Worm (Caenorhabditis elegans) whole organism, early embryonic: Measurements from ENCODE around the gene hpo-10.

Experiments used
- B0310.2 ChIP-seq: sonication (generic microtip); optimal IDR thresholded peaks from 2 replicates; lab custom pipeline; 2016; ENCODE audit warnings: mild to moderate bottlenecking, missing genetic modification characterization, missing compliant biosample characterization
- F13C5.2 ChIP-seq: sonication (generic microtip); optimal IDR thresholded peaks from 2 replicates; lab custom pipeline; 2017; ENCODE audit warnings: mild to moderate bottlenecking, missing genetic modification characterization, inconsistent platforms, missing compliant biosample characterization
- aly-1 ChIP-seq: sonication (generic microtip); optimal IDR thresholded peaks from 2 replicates; lab custom pipeline; 2016; ENCODE audit warnings: missing genetic modification characterization, missing compliant biosample characterization
- ama-1 ChIP-seq: fragments of 150-350 bp; optimal IDR thresholded peaks from 2 replicates; lab custom pipeline; 2014
- ceh-13 ChIP-seq: fragments of 200-800 bp; sonication (Bioruptor generic); optimal IDR thresholded peaks from 2 replicates; lab custom pipeline; 2018; ENCODE audit warnings: mild to moderate bottlenecking, missing genetic modification characterization, missing compliant biosample characterization
- ceh-36 ChIP-seq: sonication (generic microtip); optimal IDR thresholded peaks from 2 replicates; lab custom pipeline; 2016; ENCODE audit warnings: missing genetic modification characterization, inconsistent platforms, missing compliant biosample characterization
- ets-7 ChIP-seq: sonication (generic microtip); optimal IDR thresholded peaks from 2 replicates; lab custom pipeline; 2016; ENCODE audit warnings: missing genotype, missing genetic modification characterization, missing compliant biosample characterization
- flt-1 ChIP-seq: fragments of 200-800 bp; sonication (Bioruptor generic); IDR thresholded peaks from 2 replicates; pipeline ENCODE4 v1.3.6; 2022; ENCODE audit warnings: missing genetic modification characterization, missing compliant biosample characterization
- hmbx-1 ChIP-seq: sonication (generic microtip); optimal IDR thresholded peaks from 2 replicates; lab custom pipeline; 2016; ENCODE audit warnings: mild to moderate bottlenecking, missing genetic modification characterization, missing compliant biosample characterization
- hmg-4 ChIP-seq: fragments of 200-800 bp; sonication (Bioruptor generic); optimal IDR thresholded peaks from 2 replicates; lab custom pipeline; 2018; ENCODE audit warnings: mild to moderate bottlenecking, missing genetic modification characterization, missing compliant biosample characterization
- hnd-1 ChIP-seq: sonication (generic microtip); optimal IDR thresholded peaks from 2 replicates; lab custom pipeline; 2016; ENCODE audit warnings: missing genetic modification characterization, missing compliant biosample characterization
- pes-1 ChIP-seq: fragments of 200-800 bp; sonication (Bioruptor generic); IDR thresholded peaks from 2 replicates; pipeline ENCODE4 v1.3.6; 2022; ENCODE audit warnings: missing genetic modification reagents, missing genetic modification characterization, missing compliant biosample characterization
- scrt-1 ChIP-seq: fragments of 200-800 bp; sonication (Bioruptor generic); IDR thresholded peaks from 2 replicates; pipeline ENCODE4 v1.3.6; 2022; ENCODE audit warnings: missing genetic modification characterization, missing compliant biosample characterization
- sea-1 ChIP-seq: fragments of 200-800 bp; sonication (Bioruptor generic); conservative IDR thresholded peaks from 2 replicates; pipeline ENCODE4 v1.3.6; 2022; ENCODE audit warnings: missing genetic modification characterization, missing compliant biosample characterization
- tbx-11 ChIP-seq: fragments of 200-800 bp; sonication (Bioruptor generic); IDR thresholded peaks from 2 replicates; pipeline ENCODE4 v1.3.6; 2022; ENCODE audit warnings: missing genetic modification characterization, missing compliant biosample characterization
- tbx-37 ChIP-seq: fragments of 200-800 bp; sonication (Bioruptor generic); conservative IDR thresholded peaks from 2 replicates; pipeline ENCODE4 v1.3.6; 2022; ENCODE audit warnings: missing genetic modification reagents, missing genetic modification characterization, missing compliant biosample characterization
- tra-4 ChIP-seq: sonication (generic microtip); optimal IDR thresholded peaks from 2 replicates; lab custom pipeline; 2017; ENCODE audit warnings: missing genetic modification characterization, missing compliant biosample characterization

hpo-10 gene

DNA sequence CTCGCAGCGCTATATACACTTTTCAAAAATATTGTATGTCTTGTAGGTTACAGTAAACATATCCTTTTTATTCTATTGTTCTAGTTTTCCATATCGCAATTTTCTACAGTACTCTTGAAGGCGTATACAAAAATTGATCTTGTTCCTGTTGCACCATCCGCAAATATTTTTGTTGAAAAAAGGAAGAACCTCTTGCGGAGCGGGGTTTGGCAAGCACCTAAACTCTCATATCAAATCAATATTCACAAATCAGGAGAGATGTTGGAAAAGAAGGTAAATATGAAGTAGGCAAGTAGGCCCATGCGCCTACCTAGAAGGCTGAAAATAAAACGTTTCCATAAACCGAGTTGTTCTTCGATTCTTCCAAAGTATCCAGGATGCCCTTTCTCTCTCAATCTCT lies 4.7 kb downstream of the hpo-10 start, which contains the start of gene C28H8.5:
TSS of gene C28H8.5 (plus strand) at position 301 of the 400 bp plus-strand sequence.
- no peak for TF ChIP-seq F13C5.2 (tag; lab: Kevin White, UChicago)

DNA sequence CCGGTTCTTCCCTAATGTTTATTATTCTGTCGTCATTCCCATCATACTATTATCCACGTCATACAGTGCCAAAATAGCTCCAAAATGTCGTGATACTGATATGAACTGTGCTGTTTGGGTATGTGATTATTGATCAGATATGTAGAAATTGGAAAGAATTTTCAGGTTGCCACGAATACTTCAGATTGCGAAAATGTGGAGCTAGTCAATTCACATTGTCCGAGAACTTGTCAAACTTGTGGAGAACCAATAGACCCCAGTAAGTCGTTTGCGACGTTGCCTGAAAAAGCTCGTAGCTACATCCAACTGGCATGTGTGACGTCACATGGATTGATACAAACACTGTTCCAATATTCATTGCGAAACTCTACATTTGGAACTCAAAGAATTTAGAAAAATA lies 5.2 kb downstream of the hpo-10 start:
- no peak for TF ChIP-seq pes-1 (GFP tag; lab: Robert Waterston, UW)
- TF ChIP-seq hmg-4 (GFP tag; lab: Kevin White, UChicago), result no peak
- TF ChIP-seq ets-7 (tag; lab: Kevin White, UChicago), result no peak
- no peak for TF ChIP-seq hnd-1
- no peak for TF ChIP-seq tra-4 (tag; lab: Kevin White, UChicago)
- TF ChIP-seq F13C5.2 (tag; lab: Kevin White, UChicago), result no peak
- no peak for TF ChIP-seq ceh-36
- TF ChIP-seq ama-1 (lab: Kevin White, UChicago), result no peak
- no peak for TF ChIP-seq flt-1 (GFP tag; lab: Robert Waterston, UW)
- no peak for TF ChIP-seq hmbx-1

DNA sequence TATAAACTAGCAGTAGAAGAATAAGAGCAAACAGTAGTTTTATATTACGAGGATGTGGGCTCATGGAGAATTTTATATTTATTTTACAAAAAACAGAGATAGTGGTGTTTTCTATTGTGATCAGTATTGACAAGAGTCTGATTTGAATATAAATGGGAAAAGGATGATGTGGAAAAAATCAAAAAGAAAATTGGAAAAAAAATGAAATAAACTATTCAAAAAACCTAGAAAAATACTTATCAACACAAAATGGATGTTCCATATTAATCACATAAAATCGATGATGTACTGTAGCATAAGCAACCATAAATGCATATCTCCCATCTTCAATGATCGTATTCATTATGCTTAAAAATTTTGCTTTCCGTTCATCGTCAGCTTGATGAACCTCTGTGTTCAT lies 7.6 kb downstream of the hpo-10 start, which contains the start of gene C28H8.7:
TSS of gene C28H8.7 (minus strand) at position 101 of the 400 bp plus-strand sequence.
- TF ChIP-seq tbx-11 (GFP tag; lab: Robert Waterston, UW) (no peak), hmg-4 (GFP tag; lab: Kevin White, UChicago) (no peak), tra-4 (tag; lab: Kevin White, UChicago) (no peak), hnd-1 (no peak), hmbx-1 (no peak), flt-1 (GFP tag; lab: Robert Waterston, UW) (no peak)

DNA sequence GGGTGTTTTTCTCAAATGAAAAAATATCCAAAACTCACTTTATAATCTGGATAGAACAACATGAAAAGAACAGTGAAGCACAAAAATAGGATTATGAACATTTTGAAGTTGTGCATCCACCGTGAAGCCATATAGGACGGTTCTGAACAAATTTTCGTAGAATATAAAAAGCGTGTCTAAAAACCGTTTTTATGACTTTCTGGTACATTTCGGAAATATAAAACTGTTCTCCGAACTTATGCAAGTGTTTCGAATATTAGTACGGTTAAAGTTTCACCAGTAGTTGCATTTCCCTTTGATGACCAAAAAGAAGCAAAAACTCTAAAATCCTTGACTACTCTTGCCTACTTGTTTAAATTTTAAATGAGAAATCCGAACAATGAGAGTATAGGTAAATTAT lies 9.4 kb downstream of the hpo-10 start, which contains the start of gene C28H8.8:
TSS of gene C28H8.8 (minus strand) at position 101 of the 400 bp plus-strand sequence.
- TF ChIP-seq B0310.2 (tag; lab: Kevin White, UChicago) (no peak), sea-1 (GFP tag; lab: Robert Waterston, UW) (no peak), pes-1 (GFP tag; lab: Robert Waterston, UW) (no peak), flt-1 (GFP tag; lab: Robert Waterston, UW) (no peak), hnd-1 (no peak), hmbx-1 (no peak), ceh-36 (no peak), ceh-13 (GFP tag; lab: Kevin White, UChicago) (no peak), tbx-11 (GFP tag; lab: Robert Waterston, UW) (no peak), hmg-4 (GFP tag; lab: Kevin White, UChicago) (no peak), F13C5.2 (tag; lab: Kevin White, UChicago) (no peak), tra-4 (tag; lab: Kevin White, UChicago) (no peak), ama-1 (lab: Kevin White, UChicago) (no peak), ets-7 (tag; lab: Kevin White, UChicago) (no peak), tbx-37 (GFP tag; lab: Robert Waterston, UW) (no peak), aly-1 (tag; lab: Kevin White, UChicago) (no peak)

DNA sequence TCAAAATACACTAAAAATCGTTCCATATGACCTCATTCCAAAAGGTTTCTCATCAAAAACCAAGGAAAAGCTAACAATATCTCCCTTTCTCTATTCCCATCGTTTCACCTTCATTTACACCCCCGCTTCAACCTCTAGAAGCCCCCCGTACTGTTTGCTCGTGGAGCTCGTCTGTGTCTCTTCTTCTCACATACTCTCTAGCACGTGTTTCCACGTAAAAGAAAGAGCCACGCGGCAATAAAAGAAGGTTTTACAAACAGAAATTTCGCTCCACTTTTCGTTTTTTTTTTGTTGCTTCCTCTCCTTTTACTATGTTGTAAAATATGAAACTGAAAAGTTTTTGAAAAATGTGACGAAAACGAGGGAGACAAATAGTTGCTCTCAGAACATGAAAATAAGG lies 13.6 kb downstream of the hpo-10 start:
- no peak for TF ChIP-seq scrt-1 (GFP tag; lab: Robert Waterston, UW)
- no peak for TF ChIP-seq ceh-36
- no peak for TF ChIP-seq ets-7 (tag; lab: Kevin White, UChicago)
- TF ChIP-seq tbx-37 (GFP tag; lab: Robert Waterston, UW), result no peak
- TF ChIP-seq tbx-11 (GFP tag; lab: Robert Waterston, UW), result no peak
- TF ChIP-seq sea-1 (GFP tag; lab: Robert Waterston, UW), result no peak
- no peak for TF ChIP-seq flt-1 (GFP tag; lab: Robert Waterston, UW)
- no peak for TF ChIP-seq pes-1 (GFP tag; lab: Robert Waterston, UW)
- no peak for TF ChIP-seq tra-4 (tag; lab: Kevin White, UChicago)
- no peak for TF ChIP-seq ama-1 (lab: Kevin White, UChicago)
- no peak for TF ChIP-seq ceh-13 (GFP tag; lab: Kevin White, UChicago)
- TF ChIP-seq hnd-1, result no peak
- no peak for TF ChIP-seq hmbx-1

DNA sequence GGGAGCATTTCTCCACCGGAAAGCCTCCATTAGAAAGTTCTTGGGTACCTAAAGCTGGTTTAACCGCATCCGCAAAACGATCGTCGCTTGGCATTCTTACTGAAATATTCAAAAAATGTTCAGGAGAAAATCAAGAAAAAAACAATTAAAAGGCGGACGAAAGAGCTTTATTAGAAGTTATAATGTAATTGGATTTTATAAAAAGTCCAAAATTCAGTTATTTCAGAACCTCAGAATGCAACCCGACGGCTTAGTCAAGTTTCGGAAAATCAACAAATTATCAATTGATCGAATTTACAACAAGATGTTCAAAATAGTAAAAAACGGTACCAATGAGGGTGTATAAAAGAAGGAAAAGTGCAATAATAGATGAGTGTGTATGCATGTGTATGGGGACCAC lies 16.6 kb downstream of the hpo-10 start, which contains the start of gene pxl-1:
TSS of gene pxl-1 (minus strand) at position 101 of the 400 bp plus-strand sequence.
- TF ChIP-seq flt-1 (GFP tag; lab: Robert Waterston, UW), result no peak
- no peak for TF ChIP-seq ceh-36
- TF ChIP-seq scrt-1 (GFP tag; lab: Robert Waterston, UW), result no peak
- no peak for TF ChIP-seq ceh-13 (GFP tag; lab: Kevin White, UChicago)
- TF ChIP-seq ama-1 (lab: Kevin White, UChicago), result no peak
- TF ChIP-seq tbx-11 (GFP tag; lab: Robert Waterston, UW), result no peak
- TF ChIP-seq tra-4 (tag; lab: Kevin White, UChicago), result no peak
- TF ChIP-seq hnd-1, result no peak
- TF ChIP-seq hmbx-1, result no peak
- TF ChIP-seq aly-1 (tag; lab: Kevin White, UChicago), result no peak
- TF ChIP-seq sea-1 (GFP tag; lab: Robert Waterston, UW), result no peak
- no peak for TF ChIP-seq hmg-4 (GFP tag; lab: Kevin White, UChicago)
- no peak for TF ChIP-seq tbx-37 (GFP tag; lab: Robert Waterston, UW)
- no peak for TF ChIP-seq F13C5.2 (tag; lab: Kevin White, UChicago)
- no peak for TF ChIP-seq B0310.2 (tag; lab: Kevin White, UChicago)
- no peak for TF ChIP-seq ets-7 (tag; lab: Kevin White, UChicago)
- no peak for TF ChIP-seq pes-1 (GFP tag; lab: Robert Waterston, UW)

DNA sequence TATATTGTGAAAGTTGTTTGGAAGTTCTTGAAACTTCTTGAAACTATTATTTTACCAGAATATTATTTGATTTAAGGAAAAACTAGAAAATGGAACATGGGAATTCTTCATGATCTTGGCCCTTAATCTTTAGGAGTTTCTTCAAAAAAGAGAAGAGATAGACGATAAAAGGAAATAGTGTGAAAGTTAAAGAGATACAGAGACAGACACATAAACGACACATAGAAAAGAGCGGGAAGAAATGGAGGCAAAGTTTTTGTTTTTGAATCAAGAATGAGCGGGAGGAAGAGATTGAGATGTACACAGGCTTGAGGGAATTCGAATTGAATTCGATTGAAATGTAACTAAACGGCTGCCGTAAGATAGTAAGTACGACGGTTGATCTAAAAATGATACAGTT lies 18.2 kb downstream of the hpo-10 start:
- no peak for TF ChIP-seq pes-1 (GFP tag; lab: Robert Waterston, UW)
- no peak for TF ChIP-seq ets-7 (tag; lab: Kevin White, UChicago)
- no peak for TF ChIP-seq flt-1 (GFP tag; lab: Robert Waterston, UW)
- TF ChIP-seq tra-4 (tag; lab: Kevin White, UChicago), result no peak
- TF ChIP-seq F13C5.2 (tag; lab: Kevin White, UChicago), result no peak
- TF ChIP-seq B0310.2 (tag; lab: Kevin White, UChicago), result no peak
- no peak for TF ChIP-seq ceh-13 (GFP tag; lab: Kevin White, UChicago)
- no peak for TF ChIP-seq ama-1 (lab: Kevin White, UChicago)
- TF ChIP-seq aly-1 (tag; lab: Kevin White, UChicago), result no peak
- no peak for TF ChIP-seq hmbx-1
- no peak for TF ChIP-seq ceh-36
- TF ChIP-seq tbx-37 (GFP tag; lab: Robert Waterston, UW), result no peak
- no peak for TF ChIP-seq tbx-11 (GFP tag; lab: Robert Waterston, UW)
- no peak for TF ChIP-seq hmg-4 (GFP tag; lab: Kevin White, UChicago)
- no peak for TF ChIP-seq sea-1 (GFP tag; lab: Robert Waterston, UW)
- TF ChIP-seq scrt-1 (GFP tag; lab: Robert Waterston, UW), result no peak
- TF ChIP-seq hnd-1, result no peak
